Worm (Caenorhabditis elegans) whole organism, midembryonic: Measurements from ENCODE around the gene K01D12.5.
"Not testable (repeated sequence)": the region's sequence is repeated elsewhere in the genome, so short reads cannot be mapped to it uniquely, and the experiment has no call there.

Source experiments
- T22C8.4 ChIP-seq: fragments of 200-800 bp; sonication (Bioruptor generic); IDR thresholded peaks from 2 replicates; pipeline ENCODE4 v1.3.6; 2022; ENCODE audit warnings: missing genetic modification characterization, missing compliant biosample characterization
- cog-1 ChIP-seq: sonication (generic microtip); optimal IDR thresholded peaks from 2 replicates; lab custom pipeline; 2016; ENCODE audit warnings: missing genetic modification characterization, missing compliant biosample characterization
- flt-1 ChIP-seq: fragments of 200-800 bp; sonication (Bioruptor generic); IDR thresholded peaks from 2 replicates; pipeline ENCODE4 v1.3.6; 2022; ENCODE audit warnings: missing genetic modification characterization, missing compliant biosample characterization
- klf-2 ChIP-seq: fragments of 200-800 bp; sonication (Bioruptor generic); conservative IDR thresholded peaks from 2 replicates; pipeline ENCODE4 v1.3.6; 2022; ENCODE audit warnings: missing genetic modification reagents, missing genetic modification characterization, missing compliant biosample characterization
- med-1 ChIP-seq: sonication (generic microtip); optimal IDR thresholded peaks from 2 replicates; lab custom pipeline; 2017; ENCODE audit warnings: missing genetic modification characterization, mild to moderate bottlenecking, missing compliant biosample characterization, antibody characterized with exemption, missing genetic modification reagents; ENCODE audit not compliant: insufficient read depth
- ref-1 ChIP-seq: fragments of 200-800 bp; sonication (Bioruptor generic); conservative IDR thresholded peaks from 2 replicates; pipeline ENCODE4 v1.3.6; 2022; ENCODE audit warnings: missing genetic modification reagents, missing genetic modification characterization, missing compliant biosample characterization
- tab-1 ChIP-seq: fragments of 200-800 bp; sonication (Bioruptor generic); IDR thresholded peaks from 2 replicates; pipeline ENCODE4 v1.3.6; 2022; ENCODE audit warnings: missing genetic modification characterization, missing compliant biosample characterization
- ztf-23 ChIP-seq: fragments of 200-800 bp; sonication (Bioruptor generic); IDR thresholded peaks from 2 replicates; pipeline ENCODE4 v1.3.6; 2022; ENCODE audit warnings: missing genetic modification reagents, missing genetic modification characterization, missing compliant biosample characterization
- ztf-29 ChIP-seq: fragments of 200-800 bp; sonication (Bioruptor generic); IDR thresholded peaks from 2 replicates; pipeline ENCODE4 v1.3.6; 2022; ENCODE audit warnings: missing genetic modification reagents, missing genetic modification characterization, missing compliant biosample characterization

K01D12.5 gene

ce11 chrV:12365104-12365503, 32.5 kb upstream of the K01D12.5 start, which contains the start of gene fipr-2:
Gene fipr-2 (plus strand): TSS chrV:12365348.
- TF ChIP-seq T22C8.4 (GFP tag; lab: Robert Waterston, UW) (no peak), cog-1 (tag; lab: Kevin White, UChicago) (no peak), klf-2 (no peak), med-1 (GFP tag; lab: Kevin White, UChicago) (no peak), tab-1 (GFP tag; lab: Robert Waterston, UW) (no peak), flt-1 (GFP tag; lab: Robert Waterston, UW) (no peak), ref-1 (GFP tag; lab: Robert Waterston, UW) (no peak), ztf-29 (no peak), ztf-23 (GFP tag; lab: Robert Waterston, UW) (no peak)

- no peak for TF ChIP-seq klf-2
- TF ChIP-seq flt-1 (GFP tag; lab: Robert Waterston, UW): no peak
- no peak for TF ChIP-seq ztf-29
- TF ChIP-seq med-1 (GFP tag; lab: Kevin White, UChicago): no peak
Measured at ce11 chrV:12369437-12369836, 28.2 kb upstream of the K01D12.5 start, which contains the start of gene gcy-13. Gene gcy-13 (minus strand): TSS chrV:12369537.

ce11 chrV:12371386-12371785, 26.3 kb upstream of the K01D12.5 start, which contains the start of gene F23H12.7:
Gene F23H12.7 (plus strand): TSS chrV:12371686.
- TF ChIP-seq cog-1 (tag; lab: Kevin White, UChicago) (no peak), ztf-29 (no peak), T22C8.4 (GFP tag; lab: Robert Waterston, UW) (no peak), klf-2 (no peak), flt-1 (GFP tag; lab: Robert Waterston, UW) (no peak), med-1 (GFP tag; lab: Kevin White, UChicago) (no peak), ztf-23 (GFP tag; lab: Robert Waterston, UW) (no peak), tab-1 (GFP tag; lab: Robert Waterston, UW) (no peak), ref-1 (GFP tag; lab: Robert Waterston, UW) (no peak)

- not testable (repeated sequence) for TF ChIP-seq ztf-29; T22C8.4 (GFP tag; lab: Robert Waterston, UW); ztf-23 (GFP tag; lab: Robert Waterston, UW)
Measured at ce11 chrV:12374252-12374651, 23.4 kb upstream of the K01D12.5 start, which contains the start of gene F23H12.10. Gene F23H12.10 (minus strand): TSS chrV:12374263.

- TF ChIP-seq med-1 (GFP tag; lab: Kevin White, UChicago) (no peak), ztf-23 (GFP tag; lab: Robert Waterston, UW) (no peak)
Measured at ce11 chrV:12377256-12377655, 20.4 kb upstream of the K01D12.5 start, which contains the start of gene K01D12.1. Gene K01D12.1 (plus strand): TSS chrV:12377556.

ce11 chrV:12386154-12386553, 11.5 kb upstream of the K01D12.5 start, which contains the start of gene K01D12.15:
Gene K01D12.15 (plus strand): TSS chrV:12386454.
- TF ChIP-seq T22C8.4 (GFP tag; lab: Robert Waterston, UW) (no peak), flt-1 (GFP tag; lab: Robert Waterston, UW) (no peak), ztf-23 (GFP tag; lab: Robert Waterston, UW) (no peak), ref-1 (GFP tag; lab: Robert Waterston, UW) (no peak), tab-1 (GFP tag; lab: Robert Waterston, UW) (no peak), med-1 (GFP tag; lab: Kevin White, UChicago) (no peak), cog-1 (tag; lab: Kevin White, UChicago) (no peak), klf-2 (no peak), ztf-29 (no peak)

- TF ChIP-seq ztf-29 (no peak), ref-1 (GFP tag; lab: Robert Waterston, UW) (no peak), T22C8.4 (GFP tag; lab: Robert Waterston, UW) (no peak), klf-2 (no peak), med-1 (GFP tag; lab: Kevin White, UChicago) (no peak)
Measured at ce11 chrV:12395699-12396098, 1.9 kb upstream of the K01D12.5 start, which contains the start of gene twk-14. Gene twk-14 (minus strand): TSS chrV:12395706.

ce11 chrV:12400677-12401236, 3.1 kb downstream of the K01D12.5 start, which contains the start of the genes K01D12.20 and miga-1:
Gene K01D12.20 (minus strand): TSS chrV:12400814.
Gene miga-1 (minus strand): TSS chrV:12400859.
- TF ChIP-seq klf-2 (no peak), ztf-29 (no peak), cog-1 (tag; lab: Kevin White, UChicago) (no peak), med-1 (GFP tag; lab: Kevin White, UChicago) (no peak), T22C8.4 (GFP tag; lab: Robert Waterston, UW) (no peak), tab-1 (GFP tag; lab: Robert Waterston, UW) (no peak), ztf-23 (GFP tag; lab: Robert Waterston, UW) (no peak), ref-1 (GFP tag; lab: Robert Waterston, UW) (no peak), flt-1 (GFP tag; lab: Robert Waterston, UW) (no peak)

ce11 chrV:12401383-12401782, 3.7 kb downstream of the K01D12.5 start, which contains the start of gene K01D12.7:
Gene K01D12.7 (minus strand): TSS chrV:12401483.
- TF ChIP-seq ref-1 (GFP tag; lab: Robert Waterston, UW) (no peak), tab-1 (GFP tag; lab: Robert Waterston, UW) (no peak), med-1 (GFP tag; lab: Kevin White, UChicago) (no peak), ztf-23 (GFP tag; lab: Robert Waterston, UW) (no peak), T22C8.4 (GFP tag; lab: Robert Waterston, UW) (no peak), klf-2 (no peak), cog-1 (tag; lab: Kevin White, UChicago) (no peak)

ce11 chrV:12402355-12402754, 4.7 kb downstream of the K01D12.5 start, which contains the start of gene K01D12.8:
Gene K01D12.8 (plus strand): TSS chrV:12402655.
- no peak for TF ChIP-seq med-1 (GFP tag; lab: Kevin White, UChicago)
- TF ChIP-seq T22C8.4 (GFP tag; lab: Robert Waterston, UW): no peak
- no peak for TF ChIP-seq ztf-29
- no peak for TF ChIP-seq cog-1 (tag; lab: Kevin White, UChicago)
- TF ChIP-seq ztf-23 (GFP tag; lab: Robert Waterston, UW): no peak
- no peak for TF ChIP-seq tab-1 (GFP tag; lab: Robert Waterston, UW)
- TF ChIP-seq ref-1 (GFP tag; lab: Robert Waterston, UW): no peak
- TF ChIP-seq flt-1 (GFP tag; lab: Robert Waterston, UW): no peak
- TF ChIP-seq klf-2: no peak
